Fruit fly (Drosophila melanogaster) whole organism, pupa: Measurements from ENCODE around the gene CG33490.

Source experiments
- CG10348 ChIP-seq: fragments of 200-800 bp; sonication (Bioruptor generic); IDR thresholded peaks from 2 replicates; pipeline ENCODE4 v1.3.6; 2022; ENCODE audit warnings: missing biosample characterization, missing genetic modification characterization
- CG12605 ChIP-seq: fragments of 200-800 bp; sonication (Bioruptor generic); IDR thresholded peaks from 2 replicates; pipeline ENCODE4 v1.3.6; 2022; ENCODE audit warnings: missing biosample characterization, missing genetic modification characterization
- CG13204 ChIP-seq: fragments of 200-800 bp; sonication (Bioruptor generic); optimal IDR thresholded peaks from 2 replicates; lab custom pipeline; 2018; ENCODE audit warnings: missing biosample characterization, mild to moderate bottlenecking, missing genetic modification characterization, moderate library complexity
- CG14655 ChIP-seq: fragments of 200-800 bp; sonication (Bioruptor generic); optimal IDR thresholded peaks from 3 replicates; lab custom pipeline; 2017; ENCODE audit warnings: mild to moderate bottlenecking, missing biosample characterization, missing genetic modification reagents, missing genetic modification characterization
- CG15710 ChIP-seq: fragments of 200-800 bp; sonication (Bioruptor generic); optimal IDR thresholded peaks from 2 replicates; lab custom pipeline; 2018; ENCODE audit warnings: missing biosample characterization, mild to moderate bottlenecking, missing genetic modification characterization, moderate library complexity
- CG17806 ChIP-seq: fragments of 200-800 bp; sonication (Bioruptor generic); optimal IDR thresholded peaks from 2 replicates; lab custom pipeline; 2018; ENCODE audit warnings: missing biosample characterization, mild to moderate bottlenecking, missing genetic modification characterization, moderate library complexity
- CG32121 ChIP-seq: fragments of 200-800 bp; sonication (Bioruptor generic); IDR thresholded peaks from 2 replicates; pipeline ENCODE4 v1.3.6; 2022; ENCODE audit warnings: missing biosample characterization, missing genetic modification characterization
- CG34367 ChIP-seq: fragments of 200-800 bp; sonication (Bioruptor generic); optimal IDR thresholded peaks from 2 replicates; lab custom pipeline; 2018; ENCODE audit warnings: missing biosample characterization, mild to moderate bottlenecking, missing genetic modification characterization
- CG4496 ChIP-seq: fragments of 200-800 bp; sonication (Bioruptor generic); IDR thresholded peaks from 3 replicates; pipeline ENCODE4 v1.3.6; 2022; ENCODE audit warnings: missing biosample characterization, missing genetic modification characterization
- CG8159 ChIP-seq: fragments of 200-800 bp; sonication (Bioruptor generic); optimal IDR thresholded peaks from 3 replicates; lab custom pipeline; 2018; ENCODE audit warnings: missing biosample characterization, mild to moderate bottlenecking, missing genetic modification characterization, moderate library complexity
- CG8301 ChIP-seq: fragments of 200-800 bp; sonication (Bioruptor generic); optimal IDR thresholded peaks from 2 replicates; lab custom pipeline; 2018; ENCODE audit warnings: missing biosample characterization, mild to moderate bottlenecking, missing genetic modification characterization
- CG9948 ChIP-seq: fragments of 200-800 bp; sonication (Bioruptor generic); optimal IDR thresholded peaks from 2 replicates; lab custom pipeline; 2018; ENCODE audit warnings: missing biosample characterization, mild to moderate bottlenecking, missing genetic modification characterization, moderate library complexity
- D1 ChIP-seq: fragments of 200-800 bp; sonication (Bioruptor generic); optimal IDR thresholded peaks from 2 replicates; lab custom pipeline; 2018; ENCODE audit warnings: missing biosample characterization, mild to moderate bottlenecking, missing genetic modification characterization, moderate library complexity
- EcR ChIP-seq: fragments of 200-800 bp; sonication (Bioruptor generic); optimal IDR thresholded peaks from 3 replicates; lab custom pipeline; 2019; ENCODE audit warnings: missing biosample characterization, missing genetic modification characterization, mild to moderate bottlenecking, moderate library complexity, missing genetic modification reagents
- Ets98B ChIP-seq: fragments of 200-800 bp; sonication (Bioruptor generic); IDR thresholded peaks from 2 replicates; pipeline ENCODE4 v1.3.6; 2022; ENCODE audit warnings: missing biosample characterization, missing genetic modification characterization
- Pif1A ChIP-seq: fragments of 200-800 bp; sonication (Bioruptor generic); optimal IDR thresholded peaks from 3 replicates; lab custom pipeline; 2016; ENCODE audit warnings: missing biosample characterization, missing genetic modification characterization
- Pif1B ChIP-seq: fragments of 200-800 bp; sonication (Bioruptor generic); optimal IDR thresholded peaks from 3 replicates; lab custom pipeline; 2016; ENCODE audit warnings: missing biosample characterization, missing genetic modification characterization
- Snoo ChIP-seq: fragments of 200-800 bp; sonication (Bioruptor generic); optimal IDR thresholded peaks from 3 replicates; lab custom pipeline; 2017; ENCODE audit warnings: missing biosample characterization, mild to moderate bottlenecking, missing genetic modification characterization, inconsistent platforms
- fd96Ca ChIP-seq: fragments of 200-800 bp; sonication (Bioruptor generic); IDR thresholded peaks from 3 replicates; pipeline ENCODE4 v1.3.6; 2022; ENCODE audit warnings: missing biosample characterization, missing genetic modification characterization
- gl ChIP-seq: fragments of 200-800 bp; sonication (Bioruptor generic); optimal IDR thresholded peaks from 2 replicates; lab custom pipeline; 2018; ENCODE audit warnings: missing biosample characterization, mild to moderate bottlenecking, missing genetic modification characterization
- rn ChIP-seq: fragments of 200-800 bp; sonication (Bioruptor generic); IDR thresholded peaks from 2 replicates; pipeline ENCODE4 v1.3.6; 2022; ENCODE audit warnings: missing biosample characterization, missing genetic modification characterization

CG33490 gene

DNA sequence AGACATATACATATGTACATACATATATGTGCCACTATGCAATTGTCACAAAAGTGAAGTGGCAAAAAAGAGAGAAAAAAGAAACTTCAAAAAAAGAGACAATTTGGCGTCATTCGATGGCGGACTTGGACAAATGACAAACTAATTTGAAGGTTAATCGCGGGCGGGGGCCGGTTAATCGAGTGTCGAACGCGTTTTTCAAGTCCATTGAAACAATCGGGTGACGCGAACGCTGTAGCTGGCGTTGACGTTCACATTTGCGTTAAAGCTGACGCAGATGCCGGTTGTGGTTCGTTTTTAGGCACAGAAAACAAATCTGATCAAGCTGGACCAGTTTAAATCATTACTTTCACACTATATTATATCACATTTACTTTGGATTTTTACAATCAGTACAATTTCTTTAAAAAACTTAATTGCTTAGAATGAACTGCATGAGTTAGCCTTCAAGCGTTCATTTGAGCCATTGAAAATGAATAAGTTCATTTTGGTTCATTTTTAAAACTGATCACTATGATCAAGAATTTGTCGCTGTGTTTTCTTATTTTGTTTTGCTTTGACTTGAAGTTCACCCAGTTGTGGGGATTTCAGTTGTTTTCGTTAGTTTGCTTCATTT lies 40.7 kb downstream of the CG33490 start:
- TF ChIP-seq CG8159 (tag; lab: Kevin White, UChicago) = peak; percentile 16
- TF ChIP-seq Snoo (tag; lab: Kevin White, UChicago) = peak; percentile 39
- peak; percentile 34 for TF ChIP-seq CG17806 (tag; lab: Kevin White, UChicago)
- TF ChIP-seq EcR (GFP tag; lab: Kevin White, UChicago) = no peak
- TF ChIP-seq Pif1A (GFP tag; lab: Kevin White, UChicago) = peak; percentile 3
- peak; percentile 19 for TF ChIP-seq CG15710 (tag; lab: Kevin White, UChicago)
- TF ChIP-seq fd96Ca (GFP tag; lab: Robert Waterston, UW) = no peak

DNA sequence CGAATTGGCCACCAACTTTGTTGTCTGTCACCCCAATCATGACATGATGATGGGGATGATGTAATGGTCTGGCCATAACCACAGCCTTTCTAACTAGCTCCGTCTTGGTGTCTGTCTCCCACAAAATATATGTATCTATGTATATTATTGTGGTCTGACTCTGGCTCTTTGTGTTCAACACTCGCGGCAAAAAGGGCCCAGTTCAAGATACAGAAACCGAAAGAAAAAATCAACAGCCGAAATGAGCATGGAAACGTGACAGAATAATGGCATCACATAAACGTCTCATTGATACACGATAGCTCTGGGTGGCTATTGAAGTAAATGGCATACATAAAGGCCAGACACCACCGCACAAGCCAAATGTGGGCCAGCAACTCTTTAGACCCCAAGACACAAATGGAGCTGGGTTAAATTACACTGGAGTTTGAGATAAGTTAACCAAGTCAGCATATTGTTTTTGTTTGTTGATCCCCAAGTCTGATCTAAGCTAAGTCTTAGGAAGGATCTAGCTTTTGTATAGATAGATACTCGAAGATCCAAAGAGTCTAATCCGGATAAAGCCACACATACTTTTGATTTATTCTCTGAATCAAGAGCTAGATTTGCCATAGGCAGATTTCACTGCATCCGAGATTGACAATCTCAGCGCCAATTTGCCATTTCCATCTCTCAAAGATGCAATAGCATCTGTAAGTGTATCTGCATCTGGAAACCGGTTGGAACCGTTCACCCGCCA lies 42.3 kb downstream of the CG33490 start:
- TF ChIP-seq gl (tag; lab: Kevin White, UChicago) = no peak
- TF ChIP-seq CG8301 (tag; lab: Kevin White, UChicago) = peak; percentile 39
- peak; percentile 14 for TF ChIP-seq CG17806 (tag; lab: Kevin White, UChicago)
- peak; percentile 6 for TF ChIP-seq CG8159 (tag; lab: Kevin White, UChicago)
- peak; percentile 1 for TF ChIP-seq CG15710 (tag; lab: Kevin White, UChicago)
- TF ChIP-seq EcR (GFP tag; lab: Kevin White, UChicago) = no peak
- TF ChIP-seq CG32121 = peak; percentile 34; the same call in 1 of the 2 replicates
- TF ChIP-seq CG14655 (GFP tag; lab: Kevin White, UChicago) = peak; percentile 55

DNA sequence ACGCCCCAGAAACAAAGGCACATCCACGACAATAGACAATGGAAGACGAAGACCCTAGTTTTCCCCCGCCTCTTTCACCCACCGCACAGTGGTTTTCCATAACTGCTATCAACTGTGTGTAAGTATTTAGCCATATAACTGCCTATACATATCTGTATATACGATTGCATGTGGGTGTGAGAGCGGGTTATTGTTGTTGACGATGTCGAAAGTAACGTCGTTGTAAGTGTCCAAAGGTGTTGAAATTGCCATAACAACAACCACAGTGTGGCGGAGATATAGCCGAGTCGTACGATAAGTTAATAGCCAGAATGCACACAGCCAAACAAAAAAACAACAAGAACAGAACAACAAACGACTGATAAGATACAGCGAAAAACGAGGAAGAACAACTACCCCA lies 43.2 kb downstream of the CG33490 start:
- no peak for TF ChIP-seq CG9948 (tag; lab: Kevin White, UChicago)
- 0 out of 2 replicates have a peak, but pooled peaks have one; percentile 8 for TF ChIP-seq Ets98B
- no peak for TF ChIP-seq CG17806 (tag; lab: Kevin White, UChicago)
- no peak for TF ChIP-seq Pif1B
- TF ChIP-seq EcR (GFP tag; lab: Kevin White, UChicago) = no peak
- no peak for TF ChIP-seq CG32121
- TF ChIP-seq CG12605 (GFP tag; lab: Robert Waterston, UW) = no peak
- TF ChIP-seq gl (tag; lab: Kevin White, UChicago) = no peak
- TF ChIP-seq CG13204 (GFP tag; lab: Kevin White, UChicago) = no peak
- TF ChIP-seq CG34367 (tag; lab: Kevin White, UChicago) = no peak
- no peak for TF ChIP-seq D1 (tag; lab: Kevin White, UChicago)
- TF ChIP-seq CG15710 (tag; lab: Kevin White, UChicago) = no peak
- TF ChIP-seq fd96Ca (GFP tag; lab: Robert Waterston, UW) = peak; percentile 28; the same call in 1 of the 3 replicates
- no peak for TF ChIP-seq CG10348 (GFP tag; lab: Robert Waterston, UW)
- TF ChIP-seq CG4496 = peak; percentile 48; the same call in 2 of the 3 replicates
- no peak for TF ChIP-seq CG8301 (tag; lab: Kevin White, UChicago)
- no peak for TF ChIP-seq Pif1A (GFP tag; lab: Kevin White, UChicago)
- no peak for TF ChIP-seq rn (GFP tag; lab: Robert Waterston, UW)
- no peak for TF ChIP-seq CG14655 (GFP tag; lab: Kevin White, UChicago)
- peak; percentile 11 for TF ChIP-seq CG8159 (tag; lab: Kevin White, UChicago)
- TF ChIP-seq Snoo (tag; lab: Kevin White, UChicago) = no peak

DNA sequence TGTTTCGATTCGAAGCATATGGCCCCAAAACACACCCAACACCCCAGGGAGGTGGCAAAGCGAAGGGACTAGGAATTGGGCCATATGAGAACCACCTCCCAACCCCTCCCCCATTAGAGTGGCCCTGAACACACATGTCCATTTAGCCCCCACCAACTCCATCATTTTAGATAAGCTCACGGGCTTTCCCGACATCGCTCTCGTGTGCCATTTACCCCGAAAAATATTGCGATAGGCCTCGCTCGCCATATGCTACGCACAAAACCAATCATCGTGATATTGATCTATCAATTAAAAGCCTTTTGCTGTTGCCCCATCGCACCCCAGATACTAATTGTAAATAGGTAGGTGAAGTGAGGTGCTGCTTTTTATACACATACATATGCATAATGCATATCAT lies 44.1 kb downstream of the CG33490 start:
- TF ChIP-seq CG13204 (GFP tag; lab: Kevin White, UChicago) (no peak), Ets98B (no peak), D1 (tag; lab: Kevin White, UChicago) (no peak), CG12605 (GFP tag; lab: Robert Waterston, UW) (no peak), CG14655 (GFP tag; lab: Kevin White, UChicago) (no peak), CG4496 (no peak), CG34367 (tag; lab: Kevin White, UChicago) (no peak)

DNA sequence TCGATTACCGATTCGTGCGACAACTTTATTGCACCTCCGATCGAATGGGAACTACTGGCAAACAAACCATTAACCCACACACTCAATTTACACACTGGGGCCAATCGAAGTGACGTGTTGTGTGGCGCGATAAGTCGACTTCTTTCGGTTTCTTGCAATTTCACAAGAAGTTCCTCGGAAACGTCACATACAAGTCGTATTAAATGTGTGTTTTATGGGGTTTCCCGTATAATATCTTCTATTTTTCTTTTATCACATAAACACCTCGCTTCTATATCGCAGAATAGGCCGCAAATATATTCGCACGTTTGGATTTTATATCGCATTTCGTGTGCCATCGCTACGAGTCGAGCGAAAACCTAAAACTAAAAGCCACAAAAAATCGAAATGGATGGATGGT lies 44.8 kb downstream of the CG33490 start:
- TF ChIP-seq Pif1A (GFP tag; lab: Kevin White, UChicago) (no peak), CG17806 (tag; lab: Kevin White, UChicago) (no peak), D1 (tag; lab: Kevin White, UChicago) (no peak), CG14655 (GFP tag; lab: Kevin White, UChicago) (no peak), CG12605 (GFP tag; lab: Robert Waterston, UW) (no peak), rn (GFP tag; lab: Robert Waterston, UW) (no peak), CG8301 (tag; lab: Kevin White, UChicago) (no peak), Pif1B (no peak), CG10348 (GFP tag; lab: Robert Waterston, UW) (no peak), gl (tag; lab: Kevin White, UChicago) (no peak), CG13204 (GFP tag; lab: Kevin White, UChicago) (no peak), CG15710 (tag; lab: Kevin White, UChicago) (no peak), CG34367 (tag; lab: Kevin White, UChicago) (no peak)
